Worm (Caenorhabditis elegans) whole organism, young adult: ENCODE measurements around the gene Y41C4A.21.

Source experiments
- B0019.2 ChIP-seq: fragments of 200-800 bp; sonication (Bioruptor generic); conservative IDR thresholded peaks from 2 replicates; pipeline ENCODE4 v1.3.6; 2022; ENCODE audit warnings: missing genetic modification reagents, missing genetic modification characterization, missing compliant biosample characterization
- B0261.1 ChIP-seq: sonication (generic microtip); optimal IDR thresholded peaks from 2 replicates; lab custom pipeline; 2016; ENCODE audit warnings: mild to moderate bottlenecking, missing genetic modification characterization, moderate library complexity, missing compliant biosample characterization
- C06A6.2 ChIP-seq: fragments of 200-800 bp; sonication (Bioruptor generic); conservative IDR thresholded peaks from 2 replicates; pipeline ENCODE4 v1.3.6; 2022; ENCODE audit warnings: missing genetic modification characterization, missing compliant biosample characterization
- F22D6.2 ChIP-seq: sonication (generic microtip); optimal IDR thresholded peaks from 2 replicates; lab custom pipeline; 2016; ENCODE audit warnings: mild to moderate bottlenecking, missing genetic modification characterization, missing compliant biosample characterization
- F39B2.1 ChIP-seq: fragments of 200-800 bp; sonication (Bioruptor generic); IDR thresholded peaks from 2 replicates; pipeline ENCODE4 v1.3.6; 2022; ENCODE audit warnings: missing genetic modification reagents, missing genetic modification characterization, missing compliant biosample characterization
- F57A8.1 ChIP-seq: fragments of 200-800 bp; sonication (Bioruptor generic); optimal IDR thresholded peaks from 2 replicates; lab custom pipeline; 2018; ENCODE audit warnings: mild to moderate bottlenecking, missing genetic modification characterization, moderate library complexity, missing compliant biosample characterization
- Y53F4B.3 ChIP-seq: fragments of 200-800 bp; sonication (Bioruptor generic); IDR thresholded peaks from 2 replicates; pipeline ENCODE4 v1.3.6; 2022; ENCODE audit warnings: missing genetic modification reagents, missing genetic modification characterization, missing compliant biosample characterization
- Y95B8A.8 ChIP-seq: fragments of 200-800 bp; sonication (Bioruptor generic); IDR thresholded peaks from 2 replicates; pipeline ENCODE4 v1.3.6; 2022; ENCODE audit warnings: missing genetic modification reagents, missing genetic modification characterization, missing compliant biosample characterization
- aptf-3 ChIP-seq: fragments of 200-800 bp; sonication (Bioruptor generic); IDR thresholded peaks from 2 replicates; pipeline ENCODE4 v1.3.6; 2022; ENCODE audit warnings: missing genetic modification characterization, missing compliant biosample characterization
- atf-7 ChIP-seq: sonication (generic microtip); optimal IDR thresholded peaks from 2 replicates; lab custom pipeline; 2017; ENCODE audit warnings: mild to moderate bottlenecking, missing genetic modification characterization, missing compliant biosample characterization
- attf-6 ChIP-seq: fragments of 200-800 bp; sonication (Bioruptor generic); IDR thresholded peaks from 2 replicates; pipeline ENCODE4 v1.3.6; 2022; ENCODE audit warnings: missing genetic modification reagents, missing genetic modification characterization, missing compliant biosample characterization
- ccch-3 ChIP-seq: fragments of 200-800 bp; sonication (Bioruptor generic); optimal IDR thresholded peaks from 2 replicates; lab custom pipeline; 2018; ENCODE audit warnings: mild to moderate bottlenecking, missing genetic modification characterization, missing compliant biosample characterization
- cebp-1 ChIP-seq, 2 experiments: fragments of 200-800 bp in 1 of 2; sonication (Bioruptor generic) in 1 of 2; sonication (generic microtip) in 1 of 2; IDR thresholded peaks in 1 of 2; optimal IDR thresholded peaks in 1 of 2; 2 replicates each; pipeline versions ENCODE4 v1.3.6 to Lab custom; 2017 to 2022; ENCODE audit warnings: missing compliant biosample characterization in 2 of 2, missing genetic modification characterization in 2 of 2, mild to moderate bottlenecking in 1 of 2, missing genetic modification reagents in 1 of 2, moderate library complexity in 1 of 2
- cebp-2 ChIP-seq: fragments of 200-800 bp; sonication (Bioruptor generic); IDR thresholded peaks from 2 replicates; pipeline ENCODE4 v1.3.6; 2022; ENCODE audit warnings: missing genetic modification characterization, missing compliant biosample characterization
- ceh-58 ChIP-seq: fragments of 200-800 bp; sonication (Bioruptor generic); IDR thresholded peaks from 2 replicates; pipeline ENCODE4 v1.3.6; 2022; ENCODE audit warnings: missing genetic modification characterization, missing compliant biosample characterization
- die-1 ChIP-seq: sonication (generic microtip); optimal IDR thresholded peaks from 2 replicates; lab custom pipeline; 2016; ENCODE audit warnings: missing genotype, mild to moderate bottlenecking, missing genetic modification characterization, missing compliant biosample characterization
- dpff-1 ChIP-seq: sonication (generic microtip); optimal IDR thresholded peaks from 2 replicates; lab custom pipeline; 2017; ENCODE audit warnings: mild to moderate bottlenecking, missing genetic modification characterization, missing compliant biosample characterization
- dpl-1 ChIP-seq: fragments of 150-350 bp; optimal IDR thresholded peaks from 2 replicates; lab custom pipeline; 2014; ENCODE audit warnings: missing biosample characterization, missing genetic modification reagents, missing genetic modification characterization
- egrh-3 ChIP-seq: fragments of 200-800 bp; sonication (Bioruptor generic); IDR thresholded peaks from 2 replicates; pipeline ENCODE4 v1.3.6; 2022; ENCODE audit warnings: missing genetic modification reagents, missing genetic modification characterization, missing compliant biosample characterization
- fkh-3 ChIP-seq: sonication (generic microtip); optimal IDR thresholded peaks from 2 replicates; lab custom pipeline; 2016; ENCODE audit warnings: mild to moderate bottlenecking, missing genetic modification characterization, missing compliant biosample characterization
- gei-17 ChIP-seq: fragments of 200-800 bp; sonication (Bioruptor generic); optimal IDR thresholded peaks from 2 replicates; lab custom pipeline; 2018; ENCODE audit warnings: mild to moderate bottlenecking, missing genetic modification characterization, missing compliant biosample characterization
- him-1 ChIP-seq: sonication (generic microtip); optimal IDR thresholded peaks from 2 replicates; lab custom pipeline; 2016; ENCODE audit warnings: missing genotype, missing genetic modification reagents, missing genetic modification characterization, missing compliant biosample characterization
- hlh-26 ChIP-seq: fragments of 200-800 bp; sonication (Bioruptor generic); conservative IDR thresholded peaks from 2 replicates; pipeline ENCODE4 v1.3.6; 2022; ENCODE audit warnings: missing genetic modification reagents, missing genetic modification characterization, missing compliant biosample characterization
- hmg-20 ChIP-seq: fragments of 200-800 bp; sonication (Bioruptor generic); IDR thresholded peaks from 2 replicates; pipeline ENCODE4 v1.3.6; 2022; ENCODE audit warnings: missing genetic modification reagents, missing genetic modification characterization, missing compliant biosample characterization
- let-607 ChIP-seq, 2 experiments: fragments of 200-800 bp in 1 of 2; sonication (Bioruptor generic) in 1 of 2; sonication (generic microtip) in 1 of 2; optimal IDR thresholded peaks; 2 replicates each; lab custom pipeline; 2016 to 2018; ENCODE audit warnings: mild to moderate bottlenecking in 2 of 2, missing compliant biosample characterization in 2 of 2, missing genetic modification characterization in 2 of 2, moderate library complexity in 2 of 2, missing genotype in 1 of 2
- lin-40 ChIP-seq: sonication (generic microtip); optimal IDR thresholded peaks from 2 replicates; lab custom pipeline; 2016; ENCODE audit warnings: missing genetic modification characterization, mild to moderate bottlenecking, missing compliant biosample characterization, missing genotype, missing genetic modification reagents
- lin-54 ChIP-seq: fragments of 200-800 bp; sonication (Bioruptor generic); optimal IDR thresholded peaks from 2 replicates; lab custom pipeline; 2018; ENCODE audit warnings: mild to moderate bottlenecking, missing genetic modification characterization, missing compliant biosample characterization
- lsl-1 ChIP-seq: fragments of 200-800 bp; sonication (Bioruptor generic); optimal IDR thresholded peaks from 2 replicates; lab custom pipeline; 2018; ENCODE audit warnings: mild to moderate bottlenecking, missing genetic modification characterization, moderate library complexity, missing compliant biosample characterization
- madf-10 ChIP-seq: sonication (generic microtip); optimal IDR thresholded peaks from 2 replicates; lab custom pipeline; 2016; ENCODE audit warnings: mild to moderate bottlenecking, missing genetic modification characterization, missing compliant biosample characterization
- mcd-1 ChIP-seq: fragments of 200-800 bp; sonication (Bioruptor generic); IDR thresholded peaks from 2 replicates; pipeline ENCODE4 v1.3.6; 2022; ENCODE audit warnings: missing genetic modification reagents, missing genetic modification characterization, missing compliant biosample characterization
- mel-28 ChIP-seq: sonication (generic microtip); optimal IDR thresholded peaks from 2 replicates; lab custom pipeline; 2016; ENCODE audit warnings: borderline replicate concordance, mild to moderate bottlenecking, missing genetic modification characterization, missing compliant biosample characterization
- nfyb-1 ChIP-seq: fragments of 200-800 bp; sonication (Bioruptor generic); IDR thresholded peaks from 2 replicates; pipeline ENCODE4 v1.3.6; 2022; ENCODE audit warnings: missing genetic modification reagents, missing genetic modification characterization, missing compliant biosample characterization
- nhr-80 ChIP-seq: sonication (generic microtip); optimal IDR thresholded peaks from 2 replicates; lab custom pipeline; 2016; ENCODE audit warnings: missing genetic modification characterization, missing compliant biosample characterization
- rpc-1 ChIP-seq, 2 experiments: fragments of 150-350 bp in 1 of 2; sonication (generic microtip) in 1 of 2; optimal IDR thresholded peaks; 2 replicates each; lab custom pipeline; 2014 to 2018; ENCODE audit warnings: missing biosample characterization in 1 of 2, missing genetic modification characterization in 1 of 2, missing genetic modification reagents in 1 of 2, missing genotype in 1 of 2
- tbp1 ChIP-seq: fragments of 200-800 bp; sonication (Bioruptor generic); optimal IDR thresholded peaks from 2 replicates; lab custom pipeline; 2018; ENCODE audit warnings: mild to moderate bottlenecking, missing genetic modification characterization, missing compliant biosample characterization
- zfh-2 ChIP-seq: fragments of 200-800 bp; sonication (Bioruptor generic); conservative IDR thresholded peaks from 2 replicates; pipeline ENCODE4 v1.3.6; 2022; ENCODE audit warnings: missing genetic modification reagents, missing genetic modification characterization, missing compliant biosample characterization
- zim-3 ChIP-seq: sonication (generic microtip); optimal IDR thresholded peaks from 2 replicates; lab custom pipeline; 2017; ENCODE audit warnings: mild to moderate bottlenecking, missing genetic modification characterization, moderate library complexity, missing compliant biosample characterization
- ztf-22 ChIP-seq: fragments of 200-800 bp; sonication (Bioruptor generic); optimal IDR thresholded peaks from 2 replicates; lab custom pipeline; 2018; ENCODE audit warnings: mild to moderate bottlenecking, missing genetic modification characterization, moderate library complexity, missing compliant biosample characterization
- ztf-28 ChIP-seq: fragments of 200-800 bp; sonication (Bioruptor generic); IDR thresholded peaks from 2 replicates; pipeline ENCODE4 v1.3.6; 2022; ENCODE audit warnings: missing genetic modification reagents, missing genetic modification characterization, missing compliant biosample characterization
- ztf-6 ChIP-seq: fragments of 200-800 bp; sonication (Bioruptor generic); IDR thresholded peaks from 2 replicates; pipeline ENCODE4 v1.3.6; 2022; ENCODE audit warnings: missing genetic modification reagents, missing genetic modification characterization, missing compliant biosample characterization

The Y41C4A.21 gene

ce11 chrIII:11732056-11732455, at the start of gene Y41C4A.21:
Gene Y41C4A.21, plus strand, starts transcription at chrIII:11732356.
- no peak for TF ChIP-seq cebp-1 (GFP tag; IDR thresholded peaks at IDR 0.05; lab: Robert Waterston, UW)
- no peak for TF ChIP-seq cebp-1 (tag; optimal IDR thresholded peaks at IDR 0.05; lab: Kevin White, UChicago)
- TF ChIP-seq hlh-26 (GFP tag; lab: Robert Waterston, UW): no peak
- 0 out of 2 replicates have a peak, but pooled peaks have one; percentile 19 for TF ChIP-seq zfh-2 (GFP tag; lab: Robert Waterston, UW)

ce11 chrIII:11683038-11683437, 49.1 kb upstream of the Y41C4A.21 start:
- TF ChIP-seq nfyb-1: 0 out of 2 replicates have a peak, but pooled peaks have one; percentile 30
- TF ChIP-seq F39B2.1 (GFP tag; lab: Robert Waterston, UW): no peak
- peak; percentile 66; the same call in 1 of the 2 replicates for TF ChIP-seq egrh-3 (GFP tag; lab: Robert Waterston, UW)
- TF ChIP-seq zfh-2 (GFP tag; lab: Robert Waterston, UW): peak; percentile 83
- 0 out of 2 replicates have a peak, but pooled peaks have one; percentile 6 for TF ChIP-seq mcd-1 (GFP tag; lab: Robert Waterston, UW)
- TF ChIP-seq F22D6.2 (tag; lab: Kevin White, UChicago): no peak
- no peak for TF ChIP-seq rpc-1 (optimal IDR thresholded peaks at IDR 0.05; lab: Kevin White, UChicago)
- TF ChIP-seq rpc-1 (tag; optimal IDR thresholded peaks at IDR 0.05; lab: Kevin White, UChicago): no peak

ce11 chrIII:11683790-11684189, 48.4 kb upstream of the Y41C4A.21 start:
- TF ChIP-seq egrh-3 (GFP tag; lab: Robert Waterston, UW): no peak
- TF ChIP-seq cebp-2 (GFP tag; lab: Robert Waterston, UW): 0 out of 2 replicates have a peak, but pooled peaks have one; percentile 38
- TF ChIP-seq nfyb-1: 0 out of 2 replicates have a peak, but pooled peaks have one; percentile 39

- TF ChIP-seq tbp1: peak; percentile 30
- TF ChIP-seq him-1: no peak
- TF ChIP-seq ztf-28 (GFP tag; lab: Robert Waterston, UW): no peak
- TF ChIP-seq lin-40 (tag; lab: Kevin White, UChicago): peak; percentile 45
- peak; percentile 67 for TF ChIP-seq nhr-80 (tag; lab: Kevin White, UChicago)
- no peak for TF ChIP-seq fkh-3 (tag; lab: Kevin White, UChicago)
- no peak for TF ChIP-seq hmg-20
- peak in 1 of 2 experiments; percentile 5 for TF ChIP-seq let-607 (tag; optimal IDR thresholded peaks at IDR 0.05; lab: Kevin White, UChicago)
- no peak for TF ChIP-seq gei-17 (GFP tag; lab: Kevin White, UChicago)
- peak; percentile 7 for TF ChIP-seq madf-10 (tag; lab: Kevin White, UChicago)
- no peak for TF ChIP-seq B0261.1 (tag; lab: Kevin White, UChicago)
- peak; percentile 96 for TF ChIP-seq atf-7 (tag; lab: Kevin White, UChicago)
- no peak for TF ChIP-seq dpff-1
- TF ChIP-seq zim-3 (tag; lab: Kevin White, UChicago): no peak
Observed at ce11 chrIII:11684770-11685169, 47.4 kb upstream of the Y41C4A.21 start.

- TF ChIP-seq cebp-1 (GFP tag; IDR thresholded peaks at IDR 0.05; lab: Robert Waterston, UW) (no peak), cebp-1 (tag; optimal IDR thresholded peaks at IDR 0.05; lab: Kevin White, UChicago) (peak; percentile 70), lsl-1 (GFP tag; lab: Kevin White, UChicago) (no peak), lin-54 (GFP tag; lab: Kevin White, UChicago) (peak; percentile 29), mcd-1 (GFP tag; lab: Robert Waterston, UW) (0 out of 2 replicates have a peak, but pooled peaks have one; percentile 29), die-1 (tag; lab: Kevin White, UChicago) (no peak), nfyb-1 (peak; percentile 39; the same call in 1 of the 2 replicates), Y95B8A.8 (GFP tag; lab: Robert Waterston, UW) (no peak), ccch-3 (GFP tag; lab: Kevin White, UChicago) (no peak), ztf-22 (GFP tag; lab: Kevin White, UChicago) (peak; percentile 11), dpl-1 (no peak), aptf-3 (no peak), C06A6.2 (GFP tag; lab: Robert Waterston, UW) (no peak), madf-10 (tag; lab: Kevin White, UChicago) (no peak), hmg-20 (no peak), mel-28 (tag; lab: Kevin White, UChicago) (no peak), F57A8.1 (GFP tag; lab: Kevin White, UChicago) (no peak), ztf-6 (GFP tag; lab: Robert Waterston, UW) (no peak), attf-6 (no peak), ceh-58 (no peak), Y53F4B.3 (GFP tag; lab: Robert Waterston, UW) (no peak), B0019.2 (GFP tag; lab: Robert Waterston, UW) (no peak)
Observed at ce11 chrIII:11689303-11689702, 42.9 kb upstream of the Y41C4A.21 start.
